Fruit fly (Drosophila melanogaster) whole organism, embryonic: ENCODE measurements around the gene COX7AL2.

ENCODE experiments used
- B-H2 ChIP-seq: fragments of 200-800 bp; sonication (Bioruptor generic); optimal IDR thresholded peaks from 2 replicates; lab custom pipeline; 2018; ENCODE audit warnings: missing biosample characterization, mild to moderate bottlenecking, missing genetic modification characterization
- CG1024 ChIP-seq: fragments of 200-800 bp; sonication (Bioruptor generic); IDR thresholded peaks from 2 replicates; pipeline ENCODE4 v1.3.6; 2022; ENCODE audit warnings: missing biosample characterization, missing genetic modification characterization
- CG10267 ChIP-seq: fragments of 200-800 bp; sonication (Bioruptor generic); optimal IDR thresholded peaks from 2 replicates; lab custom pipeline; 2018; ENCODE audit warnings: missing biosample characterization, mild to moderate bottlenecking, missing genetic modification characterization, moderate library complexity
- CG10366 ChIP-seq: fragments of 200-800 bp; sonication (Bioruptor generic); IDR thresholded peaks from 2 replicates; pipeline ENCODE4 v1.3.6; 2022; ENCODE audit warnings: missing biosample characterization, missing genetic modification characterization
- CG10431 ChIP-seq: fragments of 200-800 bp; sonication (Bioruptor generic); optimal IDR thresholded peaks from 3 replicates; lab custom pipeline; 2018; ENCODE audit warnings: missing biosample characterization, mild to moderate bottlenecking, missing genetic modification characterization
- CG10462 ChIP-seq: fragments of 200-800 bp; sonication (Bioruptor generic); optimal IDR thresholded peaks from 2 replicates; lab custom pipeline; 2016; ENCODE audit warnings: missing biosample characterization, missing genetic modification characterization
- CG10565 ChIP-seq: fragments of 200-800 bp; sonication (Bioruptor generic); optimal IDR thresholded peaks from 3 replicates; lab custom pipeline; 2016; ENCODE audit warnings: missing biosample characterization, mild to moderate bottlenecking, missing genetic modification characterization
- CG10654 ChIP-seq: fragments of 200-800 bp; sonication (Bioruptor generic); optimal IDR thresholded peaks from 2 replicates; lab custom pipeline; 2016; ENCODE audit warnings: missing biosample characterization, missing genetic modification characterization
- CG12219 ChIP-seq: fragments of 200-800 bp; sonication (Bioruptor generic); optimal IDR thresholded peaks from 3 replicates; lab custom pipeline; 2018; ENCODE audit warnings: missing biosample characterization, mild to moderate bottlenecking, missing genetic modification characterization
- CG12391 ChIP-seq: fragments of 200-800 bp; sonication (Bioruptor generic); optimal IDR thresholded peaks from 3 replicates; lab custom pipeline; 2018; ENCODE audit warnings: missing biosample characterization, mild to moderate bottlenecking, missing genetic modification characterization, moderate library complexity
- CG12744 ChIP-seq: fragments of 200-800 bp; sonication (Bioruptor generic); optimal IDR thresholded peaks from 2 replicates; lab custom pipeline; 2016; ENCODE audit warnings: missing biosample characterization, missing genetic modification characterization
- CG13624 ChIP-seq: fragments of 200-800 bp; sonication (Bioruptor generic); optimal IDR thresholded peaks from 2 replicates; lab custom pipeline; 2016; ENCODE audit warnings: missing biosample characterization, missing genetic modification characterization
- CG1529 ChIP-seq: fragments of 200-800 bp; sonication (Bioruptor generic); optimal IDR thresholded peaks from 3 replicates; lab custom pipeline; 2018; ENCODE audit warnings: missing biosample characterization, missing genetic modification characterization
- CG15601 ChIP-seq: fragments of 200-800 bp; sonication (Bioruptor generic); optimal IDR thresholded peaks from 3 replicates; lab custom pipeline; 2019; ENCODE audit warnings: missing biosample characterization, mild to moderate bottlenecking, missing genetic modification characterization, moderate library complexity
- CG16779 ChIP-seq: fragments of 200-800 bp; sonication (Bioruptor generic); IDR thresholded peaks from 2 replicates; pipeline ENCODE4 v1.3.6; 2022; ENCODE audit warnings: missing biosample characterization, missing genetic modification characterization
- CG17802 ChIP-seq: fragments of 200-800 bp; sonication (Bioruptor generic); optimal IDR thresholded peaks from 2 replicates; lab custom pipeline; 2018; ENCODE audit warnings: missing biosample characterization, mild to moderate bottlenecking, missing genetic modification characterization, moderate library complexity
- CG34376 ChIP-seq: fragments of 200-800 bp; sonication (Bioruptor generic); optimal IDR thresholded peaks from 2 replicates; lab custom pipeline; 2018; ENCODE audit warnings: missing biosample characterization, mild to moderate bottlenecking, missing genetic modification characterization
- CG3847 ChIP-seq: fragments of 200-800 bp; sonication (Bioruptor generic); IDR thresholded peaks from 2 replicates; pipeline ENCODE4 v1.3.6; 2022; ENCODE audit warnings: missing biosample characterization, missing genetic modification characterization
- CG3995 ChIP-seq: fragments of 200-800 bp; sonication (Bioruptor generic); optimal IDR thresholded peaks from 3 replicates; lab custom pipeline; 2016; ENCODE audit warnings: missing biosample characterization, missing genetic modification characterization
- CG4328 ChIP-seq: fragments of 200-800 bp; sonication (Bioruptor generic); optimal IDR thresholded peaks from 3 replicates; lab custom pipeline; 2017; ENCODE audit warnings: missing biosample characterization, missing genetic modification reagents, missing genetic modification characterization
- CG6813 ChIP-seq: fragments of 200-800 bp; sonication (Bioruptor generic); optimal IDR thresholded peaks from 2 replicates; lab custom pipeline; 2017; ENCODE audit warnings: missing biosample characterization, missing genetic modification characterization, mild to moderate bottlenecking, moderate library complexity, missing genetic modification reagents
- CG9932 ChIP-seq: fragments of 200-800 bp; sonication (Bioruptor generic); IDR thresholded peaks from 2 replicates; pipeline ENCODE4 v1.3.6; 2022; ENCODE audit warnings: missing biosample characterization, missing genetic modification characterization
- CoRest ChIP-seq: fragments of 200-800 bp; sonication (Bioruptor generic); optimal IDR thresholded peaks from 3 replicates; lab custom pipeline; 2018; ENCODE audit warnings: missing biosample characterization, mild to moderate bottlenecking, missing genetic modification characterization, moderate library complexity
- Fer1 ChIP-seq: fragments of 200-800 bp; sonication (Bioruptor generic); optimal IDR thresholded peaks from 2 replicates; lab custom pipeline; 2017; ENCODE audit warnings: missing biosample characterization, mild to moderate bottlenecking, missing genetic modification characterization
- H2.0 ChIP-seq: fragments of 200-800 bp; sonication (Bioruptor generic); IDR thresholded peaks from 2 replicates; pipeline ENCODE4 v1.3.6; 2022; ENCODE audit warnings: missing biosample characterization, missing genetic modification characterization
- HLH54F ChIP-seq: fragments of 200-800 bp; sonication (Bioruptor generic); optimal IDR thresholded peaks from 3 replicates; lab custom pipeline; 2016; ENCODE audit warnings: missing biosample characterization, missing genetic modification characterization
- HLHmδ ChIP-seq: fragments of 200-800 bp; sonication (Bioruptor generic); optimal IDR thresholded peaks from 2 replicates; lab custom pipeline; 2018; ENCODE audit warnings: missing biosample characterization, mild to moderate bottlenecking, missing genetic modification characterization, moderate library complexity
- Hey ChIP-seq: fragments of 200-800 bp; sonication (Bioruptor generic); optimal IDR thresholded peaks from 3 replicates; lab custom pipeline; 2018; ENCODE audit warnings: missing biosample characterization, mild to moderate bottlenecking, missing genetic modification characterization
- Meics ChIP-seq: fragments of 200-800 bp; sonication (Bioruptor generic); optimal IDR thresholded peaks from 2 replicates; lab custom pipeline; 2017; ENCODE audit warnings: missing biosample characterization, mild to moderate bottlenecking, missing genetic modification characterization
- Myb ChIP-seq: fragments of 200-800 bp; sonication (Bioruptor generic); optimal IDR thresholded peaks from 2 replicates; lab custom pipeline; 2016; ENCODE audit warnings: missing biosample characterization, missing genetic modification characterization
- Scr ChIP-seq: fragments of 200-800 bp; sonication (Bioruptor generic); IDR thresholded peaks from 2 replicates; pipeline ENCODE4 v1.3.6; 2022; ENCODE audit warnings: missing biosample characterization, missing genetic modification characterization; ENCODE audit not compliant: partially characterized antibody
- Tbp ChIP-seq: fragments of >200 bp; optimal IDR thresholded peaks from 2 replicates; lab custom pipeline; 2018; ENCODE audit warnings: missing biosample characterization, missing genetic modification characterization
- Vsx1 ChIP-seq: fragments of 200-800 bp; sonication (Bioruptor generic); optimal IDR thresholded peaks from 2 replicates; lab custom pipeline; 2017; ENCODE audit warnings: missing biosample characterization, mild to moderate bottlenecking, missing genetic modification characterization, missing genetic modification reagents
- ap ChIP-seq: fragments of 200-800 bp; sonication (Bioruptor generic); IDR thresholded peaks from 2 replicates; pipeline ENCODE4 v1.3.6; 2022; ENCODE audit warnings: missing biosample characterization, missing genetic modification characterization
- ase ChIP-seq: fragments of 200-800 bp; sonication (Bioruptor generic); IDR thresholded peaks from 3 replicates; pipeline ENCODE4 v1.3.6; 2022; ENCODE audit warnings: missing biosample characterization, missing genetic modification characterization
- cg ChIP-seq: fragments of 200-800 bp; sonication (Bioruptor generic); optimal IDR thresholded peaks from 3 replicates; lab custom pipeline; 2019; ENCODE audit warnings: missing biosample characterization, mild to moderate bottlenecking, missing genetic modification characterization, moderate library complexity
- ci ChIP-seq: fragments of 200-800 bp; sonication (Bioruptor generic); IDR thresholded peaks from 3 replicates; pipeline ENCODE4 v1.3.6; 2022; ENCODE audit warnings: missing biosample characterization, missing genetic modification characterization
- crc ChIP-seq: fragments of 200-800 bp; sonication (Bioruptor generic); optimal IDR thresholded peaks from 2 replicates; lab custom pipeline; 2016; ENCODE audit warnings: missing biosample characterization, missing genetic modification characterization
- fru ChIP-seq: fragments of >200 bp; optimal IDR thresholded peaks from 2 replicates; lab custom pipeline; 2017
- ftz-f1 ChIP-seq: fragments of 200-800 bp; sonication (Bioruptor generic); optimal IDR thresholded peaks from 2 replicates; lab custom pipeline; 2016; ENCODE audit warnings: missing biosample characterization, missing genetic modification characterization
- gsb ChIP-seq: fragments of 200-800 bp; sonication (Bioruptor generic); IDR thresholded peaks from 2 replicates; pipeline ENCODE4 v1.3.6; 2022; ENCODE audit warnings: missing biosample characterization, missing genetic modification characterization
- hb ChIP-seq: fragments of 200-800 bp; sonication (Bioruptor generic); IDR thresholded peaks from 3 replicates; pipeline ENCODE4 v1.3.6; 2022; ENCODE audit warnings: missing biosample characterization, missing genetic modification characterization; ENCODE audit not compliant: partially characterized antibody
- inv ChIP-seq: fragments of 200-800 bp; sonication (Bioruptor generic); IDR thresholded peaks from 2 replicates; pipeline ENCODE4 v1.3.6; 2022; ENCODE audit warnings: missing biosample characterization, missing genetic modification characterization; ENCODE audit not compliant: partially characterized antibody
- luna ChIP-seq: fragments of 200-800 bp; sonication (Bioruptor generic); optimal IDR thresholded peaks from 2 replicates; lab custom pipeline; 2016; ENCODE audit warnings: missing biosample characterization, missing genetic modification characterization
- org-1 ChIP-seq: fragments of 200-800 bp; sonication (Bioruptor generic); optimal IDR thresholded peaks from 2 replicates; lab custom pipeline; 2017; ENCODE audit warnings: missing biosample characterization, missing genetic modification characterization
- pfk ChIP-seq: fragments of 200-800 bp; sonication (Bioruptor generic); optimal IDR thresholded peaks from 2 replicates; lab custom pipeline; 2018; ENCODE audit warnings: missing biosample characterization, mild to moderate bottlenecking, missing genetic modification characterization, moderate library complexity
- phol ChIP-seq: fragments of 200-800 bp; sonication (Bioruptor generic); optimal IDR thresholded peaks from 3 replicates; lab custom pipeline; 2018; ENCODE audit warnings: missing biosample characterization, mild to moderate bottlenecking, missing genetic modification characterization, moderate library complexity
- pnt ChIP-seq: fragments of 200-800 bp; sonication (Bioruptor generic); optimal IDR thresholded peaks from 3 replicates; lab custom pipeline; 2016; ENCODE audit warnings: missing biosample characterization, missing genetic modification characterization
- sima ChIP-seq: fragments of 200-800 bp; sonication (Bioruptor generic); optimal IDR thresholded peaks from 2 replicates; lab custom pipeline; 2016; ENCODE audit warnings: missing biosample characterization, missing genetic modification characterization
- ssp ChIP-seq: fragments of 200-800 bp; sonication (Bioruptor generic); IDR thresholded peaks from 2 replicates; pipeline ENCODE4 v1.3.6; 2022; ENCODE audit warnings: missing biosample characterization, missing genetic modification characterization
- stwl ChIP-seq: fragments of 200-800 bp; sonication (Bioruptor generic); optimal IDR thresholded peaks from 3 replicates; lab custom pipeline; 2018; ENCODE audit warnings: missing biosample characterization, mild to moderate bottlenecking, missing genetic modification characterization, moderate library complexity

The COX7AL2 gene

dm6 chr2L:2177312-2177968 is 20.3 kb downstream of the COX7AL2 start (continued):
- TF ChIP-seq CG15601 (no peak), CG10462 (GFP tag; lab: Kevin White, UChicago) (no peak), CG1024 (GFP tag; lab: Robert Waterston, UW) (no peak; the same call in 1 of the 2 replicates), sima (no peak), hb (no peak), CG3995 (GFP tag; lab: Kevin White, UChicago) (no peak), stwl (tag; lab: Kevin White, UChicago) (no peak), CG13624 (GFP tag; lab: Kevin White, UChicago) (peak; percentile 45), CG10431 (GFP tag; lab: Kevin White, UChicago) (no peak), CG12219 (no peak), cg (GFP tag; lab: Kevin White, UChicago) (no peak), crc (GFP tag; lab: Kevin White, UChicago) (no peak), Vsx1 (GFP tag; lab: Kevin White, UChicago) (no peak), Myb (GFP tag; lab: Kevin White, UChicago) (peak; percentile 46), luna (GFP tag; lab: Kevin White, UChicago) (no peak), Meics (GFP tag; lab: Kevin White, UChicago) (peak; percentile 62), CG6813 (GFP tag; lab: Kevin White, UChicago) (peak; percentile 50), ftz-f1 (GFP tag; lab: Kevin White, UChicago) (no peak), fru (lab: Kevin White, UChicago) (no peak), pfk (GFP tag; lab: Kevin White, UChicago) (no peak), CG17802 (tag; lab: Kevin White, UChicago) (no peak), ssp (GFP tag; lab: Robert Waterston, UW) (peak; percentile 35; the same call in 1 of the 2 replicates), CG16779 (GFP tag; lab: Robert Waterston, UW) (no peak), ase (GFP tag; lab: Robert Waterston, UW) (no peak), CG12391 (tag; lab: Kevin White, UChicago) (peak; percentile 26), CG10565 (GFP tag; lab: Kevin White, UChicago) (no peak), CG4328 (no peak), gsb (GFP tag; lab: Robert Waterston, UW) (no peak), inv (GFP tag; lab: Robert Waterston, UW) (no peak), Tbp (GFP tag; lab: Kevin White, UChicago) (no peak), B-H2 (no peak), CG10366 (GFP tag; lab: Robert Waterston, UW) (no peak; the same call in 1 of the 2 replicates), Fer1 (GFP tag; lab: Kevin White, UChicago) (peak; percentile 43), CG34376 (GFP tag; lab: Kevin White, UChicago) (no peak), CG9932 (GFP tag; lab: Robert Waterston, UW) (peak; percentile 70), CG10654 (peak; percentile 34), H2.0 (0 out of 2 replicates have a peak, but pooled peaks have one; percentile 17), HLHmδ (GFP tag; lab: Kevin White, UChicago) (no peak), CG10267 (peak; percentile 5), ap (GFP tag; lab: Robert Waterston, UW) (no peak), ci (GFP tag; lab: Robert Waterston, UW) (no peak), CG3847 (0 out of 2 replicates have a peak, but pooled peaks have one; percentile 29), HLH54F (peak; percentile 56), CG12744 (GFP tag; lab: Kevin White, UChicago) (peak; percentile 18), phol (tag; lab: Kevin White, UChicago) (peak; percentile 38), pnt (GFP tag; lab: Kevin White, UChicago) (no peak), org-1 (no peak), Hey (tag; lab: Kevin White, UChicago) (no peak), CoRest (peak; percentile 13), Scr (no peak), CG1529 (GFP tag; lab: Kevin White, UChicago) (no peak)
